Fruit fly (Drosophila melanogaster) whole organism, prepupa: ENCODE results near the gene CG3544.

ENCODE experiments used
- CG10631 ChIP-seq: fragments of 200-800 bp; sonication (Bioruptor generic); optimal IDR thresholded peaks from 2 replicates; lab custom pipeline; 2016; ENCODE audit warnings: missing biosample characterization, missing genetic modification characterization
- CG11294 ChIP-seq: fragments of 200-800 bp; sonication (Bioruptor generic); IDR thresholded peaks from 2 replicates; pipeline ENCODE4 v1.3.6; 2022; ENCODE audit warnings: missing biosample characterization, missing genetic modification characterization
- CG11762 ChIP-seq: fragments of 200-800 bp; sonication (Bioruptor generic); optimal IDR thresholded peaks from 3 replicates; lab custom pipeline; 2016; ENCODE audit warnings: missing biosample characterization, missing genetic modification characterization; ENCODE audit not compliant: insufficient read depth
- CG15336 ChIP-seq: fragments of 200-800 bp; sonication (Bioruptor generic); IDR thresholded peaks from 2 replicates; pipeline ENCODE4 v1.3.6; 2022; ENCODE audit warnings: missing biosample characterization, missing genetic modification characterization
- CG3032 ChIP-seq: fragments of 200-800 bp; optimal IDR thresholded peaks from 2 replicates; lab custom pipeline; 2019; ENCODE audit warnings: missing biosample characterization, mild to moderate bottlenecking, missing genetic modification characterization, moderate library complexity
- CG31627 ChIP-seq: fragments of 200-800 bp; sonication (Bioruptor generic); optimal IDR thresholded peaks from 3 replicates; lab custom pipeline; 2016; ENCODE audit warnings: missing biosample characterization, missing genetic modification characterization
- CG32006 ChIP-seq: fragments of 200-800 bp; sonication (Bioruptor generic); optimal IDR thresholded peaks from 3 replicates; lab custom pipeline; 2017; ENCODE audit warnings: missing biosample characterization, mild to moderate bottlenecking, missing genetic modification characterization
- CG34406 ChIP-seq: fragments of 200-800 bp; sonication (Bioruptor generic); optimal IDR thresholded peaks from 3 replicates; lab custom pipeline; 2016; ENCODE audit warnings: missing biosample characterization, missing genetic modification characterization
- CG3919 ChIP-seq: fragments of 200-800 bp; sonication (Bioruptor generic); optimal IDR thresholded peaks from 3 replicates; lab custom pipeline; 2016; ENCODE audit warnings: missing biosample characterization, missing genetic modification characterization
- CG4318 ChIP-seq: fragments of 200-800 bp; sonication (Bioruptor generic); optimal IDR thresholded peaks from 3 replicates; lab custom pipeline; 2017; ENCODE audit warnings: missing biosample characterization, mild to moderate bottlenecking, missing genetic modification characterization
- CG6163 ChIP-seq: fragments of 200-800 bp; sonication (Bioruptor generic); IDR thresholded peaks from 3 replicates; pipeline ENCODE4 v1.3.6; 2022; ENCODE audit warnings: missing biosample characterization, missing genetic modification characterization
- CG6792 ChIP-seq: fragments of 200-800 bp; sonication (Bioruptor generic); optimal IDR thresholded peaks from 3 replicates; lab custom pipeline; 2016; ENCODE audit warnings: missing biosample characterization, missing genetic modification characterization
- CG6808 ChIP-seq: fragments of 200-800 bp; sonication (Bioruptor generic); optimal IDR thresholded peaks from 3 replicates; lab custom pipeline; 2017; ENCODE audit warnings: missing biosample characterization, missing genetic modification characterization, mild to moderate bottlenecking, moderate library complexity, missing genetic modification reagents
- CG6854 ChIP-seq: fragments of 200-800 bp; sonication (Bioruptor generic); optimal IDR thresholded peaks from 2 replicates; lab custom pipeline; 2017; ENCODE audit warnings: missing biosample characterization, mild to moderate bottlenecking, missing genetic modification characterization
- CG7368 ChIP-seq: fragments of 200-800 bp; sonication (Bioruptor generic); optimal IDR thresholded peaks from 3 replicates; lab custom pipeline; 2016; ENCODE audit warnings: missing biosample characterization, missing genetic modification characterization
- CG8319 ChIP-seq: fragments of 200-800 bp; sonication (Bioruptor generic); optimal IDR thresholded peaks from 3 replicates; lab custom pipeline; 2016; ENCODE audit warnings: missing biosample characterization, missing genetic modification characterization
- CG8632 ChIP-seq: fragments of 200-800 bp; sonication (Bioruptor generic); optimal IDR thresholded peaks from 3 replicates; lab custom pipeline; 2016; ENCODE audit warnings: missing biosample characterization, missing genetic modification characterization
- CG9139 ChIP-seq: fragments of 200-800 bp; sonication (Bioruptor generic); optimal IDR thresholded peaks from 3 replicates; lab custom pipeline; 2017; ENCODE audit warnings: missing biosample characterization, mild to moderate bottlenecking, missing genetic modification characterization
- Eip78C ChIP-seq: fragments of 200-800 bp; sonication (Bioruptor generic); peaks from one replicate; lab custom pipeline; 2016; ENCODE audit warnings: missing biosample characterization, missing genetic modification characterization
- Eip93F ChIP-seq: fragments of 200-800 bp; sonication (Bioruptor generic); optimal IDR thresholded peaks from 2 replicates; lab custom pipeline; 2016; ENCODE audit warnings: missing biosample characterization, mild to moderate bottlenecking, missing genetic modification characterization
- Ets21C ChIP-seq: fragments of 200-800 bp; sonication (Bioruptor generic); optimal IDR thresholded peaks from 3 replicates; lab custom pipeline; 2016; ENCODE audit warnings: missing biosample characterization, missing genetic modification characterization
- Ets96B ChIP-seq: fragments of 200-800 bp; optimal IDR thresholded peaks from 2 replicates; lab custom pipeline; 2019; ENCODE audit warnings: missing biosample characterization, mild to moderate bottlenecking, missing genetic modification characterization, moderate library complexity
- Hr38 ChIP-seq: sonication (Bioruptor generic); optimal IDR thresholded peaks from 2 replicates; lab custom pipeline; 2016; ENCODE audit warnings: missing biosample characterization, missing genetic modification characterization
- Hr39 ChIP-seq: fragments of 200-800 bp; sonication (Bioruptor generic); optimal IDR thresholded peaks from 2 replicates; lab custom pipeline; 2016; ENCODE audit warnings: missing biosample characterization, missing genetic modification characterization
- Met ChIP-seq: fragments of 200-800 bp; sonication (Bioruptor generic); optimal IDR thresholded peaks from 3 replicates; lab custom pipeline; 2016; ENCODE audit warnings: missing biosample characterization, missing genetic modification characterization
- OdsH ChIP-seq: fragments of 200-800 bp; sonication (Bioruptor generic); optimal IDR thresholded peaks from 3 replicates; lab custom pipeline; 2016; ENCODE audit warnings: missing biosample characterization, missing genetic modification characterization
- Smox ChIP-seq: fragments of 200-800 bp; sonication (Bioruptor generic); optimal IDR thresholded peaks from 3 replicates; lab custom pipeline; 2016; ENCODE audit warnings: missing biosample characterization, missing genetic modification characterization
- Sox102F ChIP-seq: fragments of 200-800 bp; sonication (Bioruptor generic); optimal IDR thresholded peaks from 2 replicates; lab custom pipeline; 2016; ENCODE audit warnings: missing biosample characterization, mild to moderate bottlenecking, missing genetic modification characterization
- achi ChIP-seq: fragments of 200-800 bp; sonication (Bioruptor generic); optimal IDR thresholded peaks from 3 replicates; lab custom pipeline; 2016; ENCODE audit warnings: missing biosample characterization, missing genetic modification characterization
- cyc ChIP-seq: fragments of 200-800 bp; sonication (Bioruptor generic); optimal IDR thresholded peaks from 3 replicates; lab custom pipeline; 2016; ENCODE audit warnings: missing biosample characterization, missing genetic modification characterization
- dsx ChIP-seq: fragments of 200-800 bp; optimal IDR thresholded peaks from 3 replicates; lab custom pipeline; 2019; ENCODE audit warnings: missing biosample characterization, mild to moderate bottlenecking, missing genetic modification characterization, moderate library complexity; ENCODE audit not compliant: poor library complexity, severe bottlenecking
- eg ChIP-seq: fragments of 200-800 bp; sonication (Bioruptor generic); IDR thresholded peaks from 3 replicates; pipeline ENCODE4 v1.3.6; 2022; ENCODE audit warnings: missing biosample characterization, missing genetic modification characterization
- fd59A ChIP-seq: fragments of 200-800 bp; sonication (Bioruptor generic); optimal IDR thresholded peaks from 2 replicates; lab custom pipeline; 2017; ENCODE audit warnings: missing biosample characterization, mild to moderate bottlenecking, missing genetic modification characterization, missing genetic modification reagents
- fd85E ChIP-seq: fragments of 200-800 bp; sonication (Bioruptor generic); optimal IDR thresholded peaks from 3 replicates; lab custom pipeline; 2016; ENCODE audit warnings: missing biosample characterization, missing genetic modification characterization
- fkh ChIP-seq: fragments of 200-800 bp; sonication (Bioruptor generic); optimal IDR thresholded peaks from 3 replicates; lab custom pipeline; 2017; ENCODE audit warnings: missing biosample characterization, mild to moderate bottlenecking, missing genetic modification characterization, moderate library complexity
- lz ChIP-seq: fragments of 200-800 bp; sonication (Bioruptor generic); optimal IDR thresholded peaks from 3 replicates; lab custom pipeline; 2016; ENCODE audit warnings: missing biosample characterization, missing genetic modification characterization
- net ChIP-seq: fragments of 200-800 bp; sonication (Bioruptor generic); optimal IDR thresholded peaks from 3 replicates; lab custom pipeline; 2016; ENCODE audit warnings: missing biosample characterization, missing genetic modification characterization
- pdm3 ChIP-seq: fragments of 200-800 bp; sonication (Bioruptor generic); optimal IDR thresholded peaks from 3 replicates; lab custom pipeline; 2016; ENCODE audit warnings: missing biosample characterization, missing genetic modification characterization
- salr ChIP-seq, 2 experiments: fragments of 200-800 bp; sonication (Bioruptor generic); optimal IDR thresholded peaks; 3 replicates each; lab custom pipeline; 2016 to 2018; ENCODE audit warnings: missing biosample characterization in 2 of 2, missing genetic modification characterization in 2 of 2, mild to moderate bottlenecking in 1 of 2
- spab ChIP-seq: fragments of 200-800 bp; sonication (Bioruptor generic); optimal IDR thresholded peaks from 2 replicates; lab custom pipeline; 2017; ENCODE audit warnings: missing biosample characterization, mild to moderate bottlenecking, missing genetic modification characterization, missing genetic modification reagents
- svp ChIP-seq: fragments of 200-800 bp; sonication (Bioruptor generic); peaks from one replicate; lab custom pipeline; 2016; ENCODE audit warnings: missing biosample characterization, missing genetic modification characterization
- vri ChIP-seq: fragments of 200-800 bp; sonication (Bioruptor generic); optimal IDR thresholded peaks from 3 replicates; lab custom pipeline; 2016; ENCODE audit warnings: missing biosample characterization, mild to moderate bottlenecking, missing genetic modification characterization

Gene CG3544

DNA sequence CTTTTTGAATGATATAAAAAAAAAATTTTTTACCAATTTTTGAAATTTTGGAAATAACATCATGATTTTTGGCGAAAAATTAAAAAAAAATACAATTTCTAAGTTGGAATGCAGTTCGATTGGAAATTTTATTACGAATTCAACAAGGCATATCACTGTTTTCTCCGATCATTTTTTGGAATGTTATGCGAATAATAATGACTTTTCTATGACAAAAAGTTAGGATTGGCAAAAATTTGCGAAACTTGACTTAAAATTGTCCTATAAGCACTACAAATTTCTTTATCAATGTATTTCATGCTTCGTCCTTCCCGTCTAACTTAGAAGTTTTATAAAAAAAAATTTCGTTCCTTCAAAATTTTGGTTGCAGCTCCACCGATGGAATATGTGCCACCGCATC is at the start of gene CG3544:
Gene CG3544, plus strand, starts transcription at position 301 of the 400 bp plus-strand sequence.
- no peak for TF ChIP-seq CG10631 (GFP tag; lab: Kevin White, UChicago)
- TF ChIP-seq CG3919: no peak
- no peak for TF ChIP-seq OdsH
- no peak for TF ChIP-seq CG32006 (GFP tag; lab: Kevin White, UChicago)
- no peak for TF ChIP-seq CG11294
- no peak for TF ChIP-seq CG6854 (GFP tag; lab: Kevin White, UChicago)
- TF ChIP-seq CG6808 (GFP tag; lab: Kevin White, UChicago): no peak
- no peak for TF ChIP-seq fd85E
- no peak for TF ChIP-seq CG3032 (tag; lab: Kevin White, UChicago)
- no peak for TF ChIP-seq fd59A (GFP tag; lab: Kevin White, UChicago)
- no peak for TF ChIP-seq fkh
- TF ChIP-seq Hr38 (GFP tag; lab: Kevin White, UChicago): no peak
- no peak for TF ChIP-seq CG34406
- no peak for TF ChIP-seq CG9139
- no peak for TF ChIP-seq salr (GFP tag; optimal IDR thresholded peaks at IDR 0.05; lab: Kevin White, UChicago)
- TF ChIP-seq CG7368 (GFP tag; lab: Kevin White, UChicago): no peak

DNA sequence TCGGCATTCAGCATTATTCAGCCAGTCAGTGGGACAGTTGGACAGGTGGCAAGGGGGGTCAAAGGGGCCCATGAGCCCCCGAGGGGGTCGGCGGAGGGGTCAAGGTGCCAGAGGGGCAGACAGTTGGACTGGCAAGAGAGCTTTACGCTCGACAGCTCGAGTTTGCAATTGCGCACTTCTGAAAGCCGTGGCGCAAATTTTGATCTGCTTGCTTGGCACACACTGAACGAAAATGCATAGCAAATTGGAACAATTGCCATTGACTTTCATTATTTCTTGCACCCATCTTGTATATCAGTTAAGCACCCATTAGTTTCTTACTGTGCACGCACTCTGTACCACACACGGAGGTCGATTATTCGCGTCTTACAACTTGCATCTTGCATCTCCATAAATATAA is 48.4 kb upstream of the CG3544 start:
- no peak for TF ChIP-seq Sox102F (GFP tag; lab: Kevin White, UChicago)
- TF ChIP-seq net (GFP tag; lab: Kevin White, UChicago): no peak
- no peak for TF ChIP-seq Hr39 (GFP tag; lab: Kevin White, UChicago)
- no peak for TF ChIP-seq achi
- peak; percentile 57; the same call in 1 of the 3 replicates for TF ChIP-seq eg (GFP tag; lab: Robert Waterston, UW)
- no peak for TF ChIP-seq Smox (GFP tag; lab: Kevin White, UChicago)
- peak; percentile 48 for TF ChIP-seq Eip78C (GFP tag; lab: Kevin White, UChicago)
- TF ChIP-seq CG7368 (GFP tag; lab: Kevin White, UChicago): no peak
- TF ChIP-seq Met: no peak
- 0 out of 3 replicates have a peak, but pooled peaks have one; percentile 26 for TF ChIP-seq CG6163 (GFP tag; lab: Robert Waterston, UW)
- no peak for TF ChIP-seq fkh
- TF ChIP-seq CG4318 (GFP tag; lab: Kevin White, UChicago): no peak
- no peak for TF ChIP-seq CG11762 (GFP tag; lab: Kevin White, UChicago)
- no peak for TF ChIP-seq CG8319 (GFP tag; lab: Kevin White, UChicago)
- TF ChIP-seq CG10631 (GFP tag; lab: Kevin White, UChicago): peak; percentile 5
- TF ChIP-seq CG31627 (GFP tag; lab: Kevin White, UChicago): no peak
- no peak for TF ChIP-seq fd85E
- TF ChIP-seq lz (GFP tag; lab: Kevin White, UChicago): no peak
- no peak for TF ChIP-seq cyc
- no peak for TF ChIP-seq Ets21C
- TF ChIP-seq vri (GFP tag; lab: Kevin White, UChicago): no peak
- no peak for TF ChIP-seq CG6854 (GFP tag; lab: Kevin White, UChicago)
- no peak for TF ChIP-seq pdm3 (GFP tag; lab: Kevin White, UChicago)
- 0 out of 2 replicates have a peak, but pooled peaks have one; percentile 20 for TF ChIP-seq CG15336 (GFP tag; lab: Robert Waterston, UW)
- no peak for TF ChIP-seq CG8632 (GFP tag; lab: Kevin White, UChicago)

DNA sequence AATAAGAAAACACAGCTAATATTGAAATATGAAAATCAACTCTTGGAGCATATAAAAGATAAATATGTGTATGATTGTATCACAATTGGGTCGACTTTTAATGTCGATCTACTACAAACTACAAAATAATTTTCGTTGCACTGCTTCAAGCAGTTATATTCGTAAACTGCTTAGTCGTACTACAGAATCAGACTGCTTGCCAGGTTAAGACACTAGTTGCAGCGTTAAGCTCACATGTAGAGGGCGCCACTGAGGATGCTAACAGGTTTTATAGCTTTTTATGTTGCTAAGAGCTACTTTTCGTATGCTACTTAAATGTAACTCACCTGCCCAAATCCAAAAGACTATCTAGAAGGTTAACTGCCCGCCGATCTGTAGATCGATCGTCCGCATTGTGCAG is 44.1 kb upstream of the CG3544 start:
- TF ChIP-seq Smox (GFP tag; lab: Kevin White, UChicago) (no peak), dsx (GFP tag; lab: Kevin White, UChicago) (peak; percentile 60)
- TF ChIP-seq, all 60 proteins: peak for 1

DNA sequence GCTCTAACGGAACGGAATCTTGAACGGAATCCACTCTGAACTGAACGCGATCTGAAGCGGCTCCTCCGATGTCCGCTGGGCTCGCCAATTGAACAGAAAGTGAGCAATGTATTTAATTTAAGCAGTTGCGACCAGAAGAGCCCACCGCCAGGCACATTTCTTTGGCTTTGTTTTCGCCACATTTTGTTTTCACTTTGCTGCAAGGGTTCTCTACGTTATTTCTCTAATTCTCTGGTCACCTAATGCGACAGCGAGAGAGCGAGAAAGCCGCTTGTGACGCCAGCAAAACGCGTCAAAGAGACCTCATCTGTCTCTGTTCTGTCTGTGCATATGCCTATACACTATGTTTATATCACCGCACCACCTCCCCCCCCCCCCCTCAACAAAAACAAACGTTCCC is 39.8 kb upstream of the CG3544 start, which contains the start of gene Eaat2:
Gene Eaat2, minus strand, starts transcription at position 101 of the 400 bp plus-strand sequence.
- TF ChIP-seq CG8632 (GFP tag; lab: Kevin White, UChicago) (no peak), achi (no peak), CG6854 (GFP tag; lab: Kevin White, UChicago) (no peak), CG6792 (GFP tag; lab: Kevin White, UChicago) (no peak), spab (GFP tag; lab: Kevin White, UChicago) (no peak), Eip93F (GFP tag; lab: Kevin White, UChicago) (no peak), OdsH (no peak), CG7368 (GFP tag; lab: Kevin White, UChicago) (no peak), net (GFP tag; lab: Kevin White, UChicago) (no peak), svp (no peak), salr (GFP tag; optimal IDR thresholded peaks at IDR 0.05; lab: Kevin White, UChicago) (no peak), lz (GFP tag; lab: Kevin White, UChicago) (no peak), Smox (GFP tag; lab: Kevin White, UChicago) (no peak), CG11762 (GFP tag; lab: Kevin White, UChicago) (no peak), Sox102F (GFP tag; lab: Kevin White, UChicago) (no peak), cyc (no peak), Ets96B (no peak)
